Worm (Caenorhabditis elegans) whole organism, young adult: ENCODE data around the gene pcp-1.

Experiments used
- B0019.2 ChIP-seq: fragments of 200-800 bp; sonication (Bioruptor generic); conservative IDR thresholded peaks from 2 replicates; pipeline ENCODE4 v1.3.6; 2022; ENCODE audit warnings: missing genetic modification reagents, missing genetic modification characterization, missing compliant biosample characterization
- B0035.1 ChIP-seq: sonication (generic microtip); optimal IDR thresholded peaks from 2 replicates; lab custom pipeline; 2016; ENCODE audit warnings: missing genetic modification characterization, mild to moderate bottlenecking, missing compliant biosample characterization, missing genotype, missing genetic modification reagents
- B0336.3 ChIP-seq: fragments of 200-800 bp; sonication (Bioruptor generic); IDR thresholded peaks from 2 replicates; pipeline ENCODE4 v1.3.6; 2022; ENCODE audit warnings: missing genetic modification characterization, missing compliant biosample characterization
- C06A6.2 ChIP-seq: fragments of 200-800 bp; sonication (Bioruptor generic); conservative IDR thresholded peaks from 2 replicates; pipeline ENCODE4 v1.3.6; 2022; ENCODE audit warnings: missing genetic modification characterization, missing compliant biosample characterization
- D2030.7 ChIP-seq: fragments of 200-800 bp; sonication (Bioruptor generic); IDR thresholded peaks from 2 replicates; pipeline ENCODE4 v1.3.6; 2022; ENCODE audit warnings: missing genetic modification reagents, missing genetic modification characterization, missing compliant biosample characterization
- F23B12.7 ChIP-seq: sonication (generic microtip); optimal IDR thresholded peaks from 2 replicates; lab custom pipeline; 2017; ENCODE audit warnings: missing genetic modification characterization, mild to moderate bottlenecking, missing compliant biosample characterization, antibody characterized with exemption, moderate library complexity; ENCODE audit not compliant: insufficient read depth
- F33H1.4 ChIP-seq: fragments of 200-800 bp; sonication (Bioruptor generic); IDR thresholded peaks from 2 replicates; pipeline ENCODE4 v1.3.6; 2022; ENCODE audit warnings: missing genetic modification reagents, missing genetic modification characterization, missing compliant biosample characterization
- F52B5.7 ChIP-seq: sonication (generic microtip); optimal IDR thresholded peaks from 2 replicates; lab custom pipeline; 2016; ENCODE audit warnings: mild to moderate bottlenecking, missing genetic modification characterization, missing compliant biosample characterization
- K11D2.4 ChIP-seq: fragments of 200-800 bp; sonication (Bioruptor generic); IDR thresholded peaks from 2 replicates; pipeline ENCODE4 v1.3.6; 2022; ENCODE audit warnings: missing genetic modification reagents, missing genetic modification characterization, missing compliant biosample characterization
- K12H6.12 ChIP-seq: fragments of 200-800 bp; sonication (Bioruptor generic); optimal IDR thresholded peaks from 2 replicates; lab custom pipeline; 2018; ENCODE audit warnings: mild to moderate bottlenecking, missing genetic modification characterization, missing compliant biosample characterization
- T07F8.4 ChIP-seq: sonication (generic microtip); optimal IDR thresholded peaks from 2 replicates; lab custom pipeline; 2016; ENCODE audit warnings: mild to moderate bottlenecking, missing genetic modification characterization, moderate library complexity, missing compliant biosample characterization
- akir-1 ChIP-seq: fragments of 200-800 bp; sonication (Bioruptor generic); optimal IDR thresholded peaks from 2 replicates; lab custom pipeline; 2018; ENCODE audit warnings: mild to moderate bottlenecking, missing genetic modification characterization, moderate library complexity, missing compliant biosample characterization
- ama-1 ChIP-seq, 3 experiments: fragments of 150-350 bp in 1 of 3; sonication (generic microtip) in 2 of 3; optimal IDR thresholded peaks; 2 replicates each; lab custom pipeline; 2014 to 2018; ENCODE audit warnings: missing biosample characterization in 2 of 3, missing genetic modification characterization in 2 of 3, missing genetic modification reagents in 2 of 3
- attf-5 ChIP-seq: fragments of 200-800 bp; sonication (Bioruptor generic); optimal IDR thresholded peaks from 2 replicates; lab custom pipeline; 2018; ENCODE audit warnings: mild to moderate bottlenecking, missing genetic modification characterization, missing compliant biosample characterization
- attf-6 ChIP-seq: fragments of 200-800 bp; sonication (Bioruptor generic); IDR thresholded peaks from 2 replicates; pipeline ENCODE4 v1.3.6; 2022; ENCODE audit warnings: missing genetic modification reagents, missing genetic modification characterization, missing compliant biosample characterization
- bed-2 ChIP-seq: fragments of 200-800 bp; sonication (Bioruptor generic); IDR thresholded peaks from 2 replicates; pipeline ENCODE4 v1.3.6; 2022; ENCODE audit warnings: missing genetic modification reagents, missing genetic modification characterization, missing compliant biosample characterization
- ccch-3 ChIP-seq: fragments of 200-800 bp; sonication (Bioruptor generic); optimal IDR thresholded peaks from 2 replicates; lab custom pipeline; 2018; ENCODE audit warnings: mild to moderate bottlenecking, missing genetic modification characterization, missing compliant biosample characterization
- die-1 ChIP-seq: sonication (generic microtip); optimal IDR thresholded peaks from 2 replicates; lab custom pipeline; 2016; ENCODE audit warnings: missing genotype, mild to moderate bottlenecking, missing genetic modification characterization, missing compliant biosample characterization
- egl-44 ChIP-seq: fragments of 200-800 bp; sonication (Bioruptor generic); IDR thresholded peaks from 2 replicates; pipeline ENCODE4 v1.3.6; 2022; ENCODE audit warnings: missing genetic modification reagents, missing genetic modification characterization, missing compliant biosample characterization
- him-1 ChIP-seq: sonication (generic microtip); optimal IDR thresholded peaks from 2 replicates; lab custom pipeline; 2016; ENCODE audit warnings: missing genotype, missing genetic modification reagents, missing genetic modification characterization, missing compliant biosample characterization
- lag-1 ChIP-seq: fragments of 200-800 bp; sonication (Bioruptor generic); IDR thresholded peaks from 2 replicates; pipeline ENCODE4 v1.3.6; 2022; ENCODE audit warnings: missing genetic modification reagents, missing genetic modification characterization, missing compliant biosample characterization
- let-607 ChIP-seq, 2 experiments: fragments of 200-800 bp in 1 of 2; sonication (Bioruptor generic) in 1 of 2; sonication (generic microtip) in 1 of 2; optimal IDR thresholded peaks; 2 replicates each; lab custom pipeline; 2016 to 2018; ENCODE audit warnings: mild to moderate bottlenecking in 2 of 2, missing compliant biosample characterization in 2 of 2, missing genetic modification characterization in 2 of 2, moderate library complexity in 2 of 2, missing genotype in 1 of 2
- lin-35 ChIP-seq, 3 experiments: fragments of 150-350 bp in 2 of 3; sonication (generic microtip) in 1 of 3; optimal IDR thresholded peaks; 2 replicates each; lab custom pipeline; 2014 to 2018; ENCODE audit warnings: missing biosample characterization in 3 of 3, missing genetic modification characterization in 3 of 3, missing genetic modification reagents in 3 of 3
- lsy-27 ChIP-seq: sonication (generic microtip); optimal IDR thresholded peaks from 2 replicates; lab custom pipeline; 2017; ENCODE audit warnings: missing genetic modification characterization, mild to moderate bottlenecking, missing compliant biosample characterization, antibody characterized with exemption, missing genotype, borderline replicate concordance; ENCODE audit not compliant: insufficient read depth
- madf-10 ChIP-seq: sonication (generic microtip); optimal IDR thresholded peaks from 2 replicates; lab custom pipeline; 2016; ENCODE audit warnings: mild to moderate bottlenecking, missing genetic modification characterization, missing compliant biosample characterization
- madf-6 ChIP-seq: fragments of 200-800 bp; sonication (Bioruptor generic); IDR thresholded peaks from 2 replicates; pipeline ENCODE4 v1.3.6; 2022; ENCODE audit warnings: missing genetic modification reagents, missing genetic modification characterization, missing compliant biosample characterization
- mcd-1 ChIP-seq: fragments of 200-800 bp; sonication (Bioruptor generic); IDR thresholded peaks from 2 replicates; pipeline ENCODE4 v1.3.6; 2022; ENCODE audit warnings: missing genetic modification reagents, missing genetic modification characterization, missing compliant biosample characterization
- mxl-1 ChIP-seq: sonication (generic microtip); optimal IDR thresholded peaks from 2 replicates; lab custom pipeline; 2016; ENCODE audit warnings: missing genetic modification characterization, missing compliant biosample characterization
- nfya-2 ChIP-seq: fragments of 200-800 bp; sonication (Bioruptor generic); IDR thresholded peaks from 2 replicates; pipeline ENCODE4 v1.3.6; 2022; ENCODE audit warnings: missing genetic modification reagents, missing genetic modification characterization, missing compliant biosample characterization
- nfyb-1 ChIP-seq: fragments of 200-800 bp; sonication (Bioruptor generic); IDR thresholded peaks from 2 replicates; pipeline ENCODE4 v1.3.6; 2022; ENCODE audit warnings: missing genetic modification reagents, missing genetic modification characterization, missing compliant biosample characterization
- nhr-179 ChIP-seq: sonication (generic microtip); optimal IDR thresholded peaks from 2 replicates; lab custom pipeline; 2016; ENCODE audit warnings: mild to moderate bottlenecking, missing genetic modification characterization, missing compliant biosample characterization
- pha-4 ChIP-seq: fragments of 150-350 bp; sonication (generic microtip); optimal IDR thresholded peaks from 2 replicates; lab custom pipeline; 2014; ENCODE audit warnings: missing biosample characterization, missing genetic modification reagents, missing genetic modification characterization
- rec-8 ChIP-seq, 2 experiments: sonication (generic microtip); optimal IDR thresholded peaks; 2 replicates each; lab custom pipeline; 2016; ENCODE audit warnings: mild to moderate bottlenecking in 2 of 2, missing genetic modification characterization in 2 of 2, missing genetic modification reagents in 2 of 2, missing genotype in 2 of 2, missing biosample characterization in 1 of 2, missing compliant biosample characterization in 1 of 2, moderate library complexity in 1 of 2
- repo-1 ChIP-seq: sonication (generic microtip); optimal IDR thresholded peaks from 2 replicates; lab custom pipeline; 2017; ENCODE audit warnings: mild to moderate bottlenecking, missing genetic modification characterization, missing compliant biosample characterization
- sdz-38 ChIP-seq: sonication (generic microtip); optimal IDR thresholded peaks from 2 replicates; lab custom pipeline; 2016; ENCODE audit warnings: missing genotype, missing genetic modification characterization, missing compliant biosample characterization
- sea-2 ChIP-seq: fragments of 200-800 bp; sonication (Bioruptor generic); IDR thresholded peaks from 2 replicates; pipeline ENCODE4 v1.3.6; 2022; ENCODE audit warnings: missing genetic modification characterization, missing compliant biosample characterization
- snpc-1.3 ChIP-seq: sonication (generic microtip); optimal IDR thresholded peaks from 2 replicates; lab custom pipeline; 2017; ENCODE audit warnings: missing genetic modification characterization, mild to moderate bottlenecking, missing compliant biosample characterization, antibody characterized with exemption, moderate library complexity, missing genotype, missing genetic modification reagents; ENCODE audit not compliant: insufficient read depth
- snpc-3.4 ChIP-seq: sonication (generic microtip); optimal IDR thresholded peaks from 2 replicates; lab custom pipeline; 2017; ENCODE audit warnings: missing genetic modification characterization, mild to moderate bottlenecking, missing compliant biosample characterization, antibody characterized with exemption, moderate library complexity, missing genotype, missing genetic modification reagents
- unc-130 ChIP-seq: sonication (generic microtip); optimal IDR thresholded peaks from 2 replicates; lab custom pipeline; 2016; ENCODE audit warnings: missing genetic modification reagents, missing genetic modification characterization, missing compliant biosample characterization
- ztf-6 ChIP-seq: fragments of 200-800 bp; sonication (Bioruptor generic); IDR thresholded peaks from 2 replicates; pipeline ENCODE4 v1.3.6; 2022; ENCODE audit warnings: missing genetic modification reagents, missing genetic modification characterization, missing compliant biosample characterization

pcp-1 gene

DNA sequence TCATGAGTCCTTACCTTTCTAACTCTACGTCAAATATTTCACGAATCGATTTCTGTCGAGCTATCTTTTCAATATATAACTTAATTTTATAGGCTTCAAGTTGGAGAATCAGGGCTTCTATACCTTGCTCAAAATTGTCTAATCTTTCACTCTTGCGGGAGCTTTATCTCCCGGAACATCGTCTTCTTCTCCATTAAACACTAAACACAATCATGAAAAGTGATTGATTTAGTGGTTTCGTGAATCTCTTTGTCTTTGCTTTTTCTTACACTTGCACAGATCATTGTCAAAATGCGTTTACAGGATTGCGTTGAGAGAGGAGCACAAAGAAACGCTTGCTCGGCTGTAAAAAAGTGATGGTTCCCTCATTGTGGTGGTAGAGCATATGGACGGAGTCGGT lies 29.7 kb downstream of the pcp-1 start:
- TF ChIP-seq pha-4: no peak
- TF ChIP-seq T07F8.4 (tag; lab: Kevin White, UChicago): no peak
- TF ChIP-seq K12H6.12: no peak
- TF ChIP-seq attf-6 (GFP tag; lab: Robert Waterston, UW): no peak
- no peak for TF ChIP-seq unc-130 (GFP tag; lab: Kevin White, UChicago)
- no peak for TF ChIP-seq nhr-179
- no peak for TF ChIP-seq F23B12.7 (tag; lab: Kevin White, UChicago)
- TF ChIP-seq C06A6.2: no peak
- no peak for TF ChIP-seq F52B5.7
- no peak for TF ChIP-seq sdz-38 (tag; lab: Kevin White, UChicago)
- no peak for TF ChIP-seq nfya-2
- TF ChIP-seq lin-35 (GFP tag; optimal IDR thresholded peaks at IDR 0.05; lab: Kevin White, UChicago): no peak
- TF ChIP-seq madf-10 (tag; lab: Kevin White, UChicago): no peak
- TF ChIP-seq sea-2 (GFP tag; lab: Robert Waterston, UW): no peak
- TF ChIP-seq snpc-3.4 (tag; lab: Kevin White, UChicago): no peak
- TF ChIP-seq lag-1 (GFP tag; lab: Robert Waterston, UW): no peak
- no peak for TF ChIP-seq madf-6 (GFP tag; lab: Robert Waterston, UW)
- no peak for TF ChIP-seq K11D2.4 (GFP tag; lab: Robert Waterston, UW)
- TF ChIP-seq B0336.3 (GFP tag; lab: Robert Waterston, UW): no peak
- no peak for TF ChIP-seq B0019.2 (GFP tag; lab: Robert Waterston, UW)

ce11 chrIII:7790522-7790921 lies 31.8 kb downstream of the pcp-1 start:
- no peak for TF ChIP-seq lsy-27 (tag; lab: Kevin White, UChicago)
- TF ChIP-seq lin-35 (GFP tag; optimal IDR thresholded peaks at IDR 0.05; lab: Kevin White, UChicago): no peak
- TF ChIP-seq nfyb-1: no peak
- TF ChIP-seq K12H6.12: no peak
- TF ChIP-seq F33H1.4 (GFP tag; lab: Robert Waterston, UW): no peak
- no peak for TF ChIP-seq mcd-1 (GFP tag; lab: Robert Waterston, UW)
- no peak for TF ChIP-seq repo-1 (tag; lab: Kevin White, UChicago)
- TF ChIP-seq snpc-1.3: no peak
- TF ChIP-seq nfya-2: no peak
- TF ChIP-seq, all 124 proteins: peak for 0

ce11 chrIII:7792209-7792608 lies 33.5 kb downstream of the pcp-1 start:
- no peak for TF ChIP-seq rec-8 (tag; optimal IDR thresholded peaks at IDR 0.05; lab: Kevin White, UChicago)
- TF ChIP-seq D2030.7 (GFP tag; lab: Robert Waterston, UW): no peak
- no peak for TF ChIP-seq akir-1 (GFP tag; lab: Kevin White, UChicago)
- no peak for TF ChIP-seq F52B5.7
- TF ChIP-seq bed-2: no peak

DNA sequence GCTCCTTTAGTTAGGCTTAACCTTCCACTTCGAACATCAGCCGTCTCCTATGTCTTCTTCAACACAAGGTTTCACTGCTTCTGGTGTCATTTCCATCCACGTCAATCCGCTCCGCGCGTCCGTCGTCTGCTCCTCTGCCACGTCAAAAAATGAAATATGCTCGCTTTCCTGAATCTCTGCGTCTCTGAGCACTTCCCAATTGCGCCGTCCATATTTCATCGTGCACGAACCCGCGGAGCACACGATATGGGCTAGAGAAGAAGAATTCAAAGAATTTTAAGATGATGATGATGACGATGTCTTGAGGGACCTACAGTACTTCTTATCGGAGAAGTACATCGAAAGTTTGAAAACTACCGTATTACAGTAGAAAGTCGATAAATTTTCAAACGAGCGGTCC lies 34.3 kb downstream of the pcp-1 start:
- TF ChIP-seq B0019.2 (GFP tag; lab: Robert Waterston, UW): no peak
- TF ChIP-seq ama-1 (optimal IDR thresholded peaks at IDR 0.05; lab: Kevin White, UChicago): no peak
- no peak for TF ChIP-seq ama-1 (GFP tag; optimal IDR thresholded peaks at IDR 0.05; lab: Kevin White, UChicago)
- TF ChIP-seq die-1: no peak
- no peak for TF ChIP-seq egl-44 (GFP tag; lab: Robert Waterston, UW)
- no peak for TF ChIP-seq nfyb-1
- no peak for TF ChIP-seq ccch-3
- TF ChIP-seq mxl-1 (tag; lab: Kevin White, UChicago): no peak
- no peak for TF ChIP-seq lsy-27 (tag; lab: Kevin White, UChicago)
- TF ChIP-seq let-607 (tag; optimal IDR thresholded peaks at IDR 0.05; lab: Kevin White, UChicago): no peak
- no peak for TF ChIP-seq snpc-3.4 (tag; lab: Kevin White, UChicago)
- TF ChIP-seq him-1: no peak
- no peak for TF ChIP-seq ztf-6 (GFP tag; lab: Robert Waterston, UW)
- no peak for TF ChIP-seq attf-5
- no peak for TF ChIP-seq B0035.1 (tag; lab: Kevin White, UChicago)
